Fruit fly (Drosophila melanogaster) whole organism, prepupa: Measurements from ENCODE around the gene CG4101.

Source experiments
- Blimp-1 ChIP-seq: fragments of 200-800 bp; sonication (Bioruptor generic); optimal IDR thresholded peaks from 3 replicates; lab custom pipeline; 2017; ENCODE audit warnings: missing biosample characterization, missing genetic modification characterization, mild to moderate bottlenecking, moderate library complexity, missing genetic modification reagents
- CG10631 ChIP-seq: fragments of 200-800 bp; sonication (Bioruptor generic); optimal IDR thresholded peaks from 2 replicates; lab custom pipeline; 2016; ENCODE audit warnings: missing biosample characterization, missing genetic modification characterization
- CG10669 ChIP-seq: fragments of 200-800 bp; sonication (Bioruptor generic); optimal IDR thresholded peaks from 3 replicates; lab custom pipeline; 2018; ENCODE audit warnings: missing biosample characterization, mild to moderate bottlenecking, missing genetic modification characterization, moderate library complexity
- CG11294 ChIP-seq: fragments of 200-800 bp; sonication (Bioruptor generic); IDR thresholded peaks from 2 replicates; pipeline ENCODE4 v1.3.6; 2022; ENCODE audit warnings: missing biosample characterization, missing genetic modification characterization
- CG11762 ChIP-seq: fragments of 200-800 bp; sonication (Bioruptor generic); optimal IDR thresholded peaks from 3 replicates; lab custom pipeline; 2016; ENCODE audit warnings: missing biosample characterization, missing genetic modification characterization; ENCODE audit not compliant: insufficient read depth
- CG15336 ChIP-seq: fragments of 200-800 bp; sonication (Bioruptor generic); IDR thresholded peaks from 2 replicates; pipeline ENCODE4 v1.3.6; 2022; ENCODE audit warnings: missing biosample characterization, missing genetic modification characterization
- CG16779 ChIP-seq: fragments of 200-800 bp; sonication (Bioruptor generic); optimal IDR thresholded peaks from 3 replicates; lab custom pipeline; 2017; ENCODE audit warnings: missing biosample characterization, mild to moderate bottlenecking, missing genetic modification characterization
- CG3032 ChIP-seq: fragments of 200-800 bp; optimal IDR thresholded peaks from 2 replicates; lab custom pipeline; 2019; ENCODE audit warnings: missing biosample characterization, mild to moderate bottlenecking, missing genetic modification characterization, moderate library complexity
- CG31627 ChIP-seq: fragments of 200-800 bp; sonication (Bioruptor generic); optimal IDR thresholded peaks from 3 replicates; lab custom pipeline; 2016; ENCODE audit warnings: missing biosample characterization, missing genetic modification characterization
- CG32006 ChIP-seq: fragments of 200-800 bp; sonication (Bioruptor generic); optimal IDR thresholded peaks from 3 replicates; lab custom pipeline; 2017; ENCODE audit warnings: missing biosample characterization, mild to moderate bottlenecking, missing genetic modification characterization
- CG34406 ChIP-seq: fragments of 200-800 bp; sonication (Bioruptor generic); optimal IDR thresholded peaks from 3 replicates; lab custom pipeline; 2016; ENCODE audit warnings: missing biosample characterization, missing genetic modification characterization
- CG4318 ChIP-seq: fragments of 200-800 bp; sonication (Bioruptor generic); optimal IDR thresholded peaks from 3 replicates; lab custom pipeline; 2017; ENCODE audit warnings: missing biosample characterization, mild to moderate bottlenecking, missing genetic modification characterization
- CG6163 ChIP-seq: fragments of 200-800 bp; sonication (Bioruptor generic); IDR thresholded peaks from 3 replicates; pipeline ENCODE4 v1.3.6; 2022; ENCODE audit warnings: missing biosample characterization, missing genetic modification characterization
- CG6276 ChIP-seq: fragments of 200-800 bp; sonication (Bioruptor generic); optimal IDR thresholded peaks from 2 replicates; lab custom pipeline; 2017; ENCODE audit warnings: missing biosample characterization, mild to moderate bottlenecking, missing genetic modification characterization
- CG6792 ChIP-seq: fragments of 200-800 bp; sonication (Bioruptor generic); optimal IDR thresholded peaks from 3 replicates; lab custom pipeline; 2016; ENCODE audit warnings: missing biosample characterization, missing genetic modification characterization
- CG6808 ChIP-seq: fragments of 200-800 bp; sonication (Bioruptor generic); optimal IDR thresholded peaks from 3 replicates; lab custom pipeline; 2017; ENCODE audit warnings: missing biosample characterization, missing genetic modification characterization, mild to moderate bottlenecking, moderate library complexity, missing genetic modification reagents
- CG6854 ChIP-seq: fragments of 200-800 bp; sonication (Bioruptor generic); optimal IDR thresholded peaks from 2 replicates; lab custom pipeline; 2017; ENCODE audit warnings: missing biosample characterization, mild to moderate bottlenecking, missing genetic modification characterization
- CG7368 ChIP-seq: fragments of 200-800 bp; sonication (Bioruptor generic); optimal IDR thresholded peaks from 3 replicates; lab custom pipeline; 2016; ENCODE audit warnings: missing biosample characterization, missing genetic modification characterization
- CG8119 ChIP-seq: fragments of 200-800 bp; sonication (Bioruptor generic); IDR thresholded peaks from 3 replicates; pipeline ENCODE4 v1.3.6; 2022; ENCODE audit warnings: missing biosample characterization, missing genetic modification characterization
- CG8632 ChIP-seq: fragments of 200-800 bp; sonication (Bioruptor generic); optimal IDR thresholded peaks from 3 replicates; lab custom pipeline; 2016; ENCODE audit warnings: missing biosample characterization, missing genetic modification characterization
- Eip75B ChIP-seq: fragments of 200-800 bp; sonication (Bioruptor generic); optimal IDR thresholded peaks from 3 replicates; lab custom pipeline; 2016; ENCODE audit warnings: missing biosample characterization, missing genetic modification characterization
- Eip93F ChIP-seq: fragments of 200-800 bp; sonication (Bioruptor generic); optimal IDR thresholded peaks from 2 replicates; lab custom pipeline; 2016; ENCODE audit warnings: missing biosample characterization, mild to moderate bottlenecking, missing genetic modification characterization
- Ets21C ChIP-seq: fragments of 200-800 bp; sonication (Bioruptor generic); optimal IDR thresholded peaks from 3 replicates; lab custom pipeline; 2016; ENCODE audit warnings: missing biosample characterization, missing genetic modification characterization
- Ets96B ChIP-seq: fragments of 200-800 bp; optimal IDR thresholded peaks from 2 replicates; lab custom pipeline; 2019; ENCODE audit warnings: missing biosample characterization, mild to moderate bottlenecking, missing genetic modification characterization, moderate library complexity
- Hr38 ChIP-seq: sonication (Bioruptor generic); optimal IDR thresholded peaks from 2 replicates; lab custom pipeline; 2016; ENCODE audit warnings: missing biosample characterization, missing genetic modification characterization
- Hr39 ChIP-seq: fragments of 200-800 bp; sonication (Bioruptor generic); optimal IDR thresholded peaks from 2 replicates; lab custom pipeline; 2016; ENCODE audit warnings: missing biosample characterization, missing genetic modification characterization
- Hr4 ChIP-seq: fragments of 200-800 bp; sonication (Bioruptor generic); optimal IDR thresholded peaks from 3 replicates; lab custom pipeline; 2016; ENCODE audit warnings: missing biosample characterization, missing genetic modification characterization
- Lpt ChIP-seq: fragments of 200-800 bp; sonication (Bioruptor generic); optimal IDR thresholded peaks from 3 replicates; lab custom pipeline; 2016; ENCODE audit warnings: missing biosample characterization, missing genetic modification characterization
- Met ChIP-seq: fragments of 200-800 bp; sonication (Bioruptor generic); optimal IDR thresholded peaks from 3 replicates; lab custom pipeline; 2016; ENCODE audit warnings: missing biosample characterization, missing genetic modification characterization
- OdsH ChIP-seq: fragments of 200-800 bp; sonication (Bioruptor generic); optimal IDR thresholded peaks from 3 replicates; lab custom pipeline; 2016; ENCODE audit warnings: missing biosample characterization, missing genetic modification characterization
- Smox ChIP-seq: fragments of 200-800 bp; sonication (Bioruptor generic); optimal IDR thresholded peaks from 3 replicates; lab custom pipeline; 2016; ENCODE audit warnings: missing biosample characterization, missing genetic modification characterization
- Sox14 ChIP-seq: fragments of 200-800 bp; sonication (Bioruptor generic); optimal IDR thresholded peaks from 3 replicates; lab custom pipeline; 2016; ENCODE audit warnings: missing biosample characterization, missing genetic modification characterization
- Sox15 ChIP-seq: fragments of 200-800 bp; sonication (Bioruptor generic); optimal IDR thresholded peaks from 3 replicates; lab custom pipeline; 2016; ENCODE audit warnings: missing biosample characterization, missing genetic modification characterization
- achi ChIP-seq: fragments of 200-800 bp; sonication (Bioruptor generic); optimal IDR thresholded peaks from 3 replicates; lab custom pipeline; 2016; ENCODE audit warnings: missing biosample characterization, missing genetic modification characterization
- acj6 ChIP-seq: fragments of 200-800 bp; sonication (Bioruptor generic); optimal IDR thresholded peaks from 3 replicates; lab custom pipeline; 2016; ENCODE audit warnings: missing biosample characterization, missing genetic modification characterization
- dac ChIP-seq: fragments of 200-800 bp; sonication (Bioruptor generic); optimal IDR thresholded peaks from 2 replicates; lab custom pipeline; 2017; ENCODE audit warnings: missing biosample characterization, mild to moderate bottlenecking, missing genetic modification characterization
- dsx ChIP-seq: fragments of 200-800 bp; optimal IDR thresholded peaks from 3 replicates; lab custom pipeline; 2019; ENCODE audit warnings: missing biosample characterization, mild to moderate bottlenecking, missing genetic modification characterization, moderate library complexity; ENCODE audit not compliant: poor library complexity, severe bottlenecking
- eg ChIP-seq: fragments of 200-800 bp; sonication (Bioruptor generic); IDR thresholded peaks from 3 replicates; pipeline ENCODE4 v1.3.6; 2022; ENCODE audit warnings: missing biosample characterization, missing genetic modification characterization
- fd85E ChIP-seq: fragments of 200-800 bp; sonication (Bioruptor generic); optimal IDR thresholded peaks from 3 replicates; lab custom pipeline; 2016; ENCODE audit warnings: missing biosample characterization, missing genetic modification characterization
- fkh ChIP-seq: fragments of 200-800 bp; sonication (Bioruptor generic); optimal IDR thresholded peaks from 3 replicates; lab custom pipeline; 2017; ENCODE audit warnings: missing biosample characterization, mild to moderate bottlenecking, missing genetic modification characterization, moderate library complexity
- lz ChIP-seq: fragments of 200-800 bp; sonication (Bioruptor generic); optimal IDR thresholded peaks from 3 replicates; lab custom pipeline; 2016; ENCODE audit warnings: missing biosample characterization, missing genetic modification characterization
- spab ChIP-seq: fragments of 200-800 bp; sonication (Bioruptor generic); optimal IDR thresholded peaks from 2 replicates; lab custom pipeline; 2017; ENCODE audit warnings: missing biosample characterization, mild to moderate bottlenecking, missing genetic modification characterization, missing genetic modification reagents
- ss ChIP-seq, 2 experiments: fragments of 200-800 bp; sonication (Bioruptor generic); optimal IDR thresholded peaks; 2 replicates in 1 of 2; 3 replicates in 1 of 2; lab custom pipeline; 2017 to 2018; ENCODE audit warnings: mild to moderate bottlenecking in 2 of 2, missing biosample characterization in 2 of 2, missing genetic modification characterization in 2 of 2, moderate library complexity in 1 of 2
- svp ChIP-seq: fragments of 200-800 bp; sonication (Bioruptor generic); peaks from one replicate; lab custom pipeline; 2016; ENCODE audit warnings: missing biosample characterization, missing genetic modification characterization
- vri ChIP-seq: fragments of 200-800 bp; sonication (Bioruptor generic); optimal IDR thresholded peaks from 3 replicates; lab custom pipeline; 2016; ENCODE audit warnings: missing biosample characterization, mild to moderate bottlenecking, missing genetic modification characterization

Gene CG4101

DNA sequence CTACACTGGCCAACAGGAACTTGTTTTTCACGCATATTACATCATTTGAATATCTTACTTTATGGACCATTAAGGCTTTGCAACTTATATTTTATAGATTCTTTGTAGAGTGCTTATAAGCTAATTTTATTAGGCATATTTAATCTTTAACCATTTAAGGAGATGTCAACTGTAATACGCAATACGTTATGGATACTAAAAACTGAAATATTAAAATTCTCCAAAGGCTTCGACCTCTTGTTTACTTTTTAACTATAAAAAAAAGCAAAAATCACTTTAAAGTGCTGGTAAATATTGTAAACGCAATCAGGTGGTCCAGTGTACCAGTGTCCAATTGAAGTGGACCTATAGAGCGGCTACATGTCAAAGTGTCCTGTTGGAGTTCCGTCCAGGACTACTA is 44.7 kb downstream of the CG4101 start (continued):
- peak; percentile 21 for TF ChIP-seq Ets96B (tag; lab: Kevin White, UChicago)
- TF ChIP-seq CG6276 = peak; percentile 70
- peak; percentile 39 for TF ChIP-seq OdsH (GFP tag; lab: Kevin White, UChicago)
- TF ChIP-seq Hr38 = no peak
- no peak for TF ChIP-seq Eip93F
- no peak for TF ChIP-seq CG6163 (GFP tag; lab: Robert Waterston, UW)
- TF ChIP-seq CG8632 (GFP tag; lab: Kevin White, UChicago) = no peak
- no peak for TF ChIP-seq CG11762 (GFP tag; lab: Kevin White, UChicago)
- no peak for TF ChIP-seq fd85E (GFP tag; lab: Kevin White, UChicago)
- peak; percentile 57 for TF ChIP-seq Met (GFP tag; lab: Kevin White, UChicago)
- TF ChIP-seq CG31627 (GFP tag; lab: Kevin White, UChicago) = peak; percentile 12
- no peak for TF ChIP-seq CG11294 (GFP tag; lab: Robert Waterston, UW)
- peak; percentile 75 for TF ChIP-seq svp (GFP tag; lab: Kevin White, UChicago)
- TF ChIP-seq Ets21C (GFP tag; lab: Kevin White, UChicago) = no peak
- TF ChIP-seq CG6792 (GFP tag; lab: Kevin White, UChicago) = no peak
- TF ChIP-seq dac (GFP tag; lab: Kevin White, UChicago) = peak; percentile 19
- TF ChIP-seq CG15336 (GFP tag; lab: Robert Waterston, UW) = peak; percentile 62
- no peak for TF ChIP-seq CG6808
- peak; percentile 74 for TF ChIP-seq CG32006 (GFP tag; lab: Kevin White, UChicago)
- peak; percentile 26 for TF ChIP-seq Smox (GFP tag; lab: Kevin White, UChicago)
- TF ChIP-seq Blimp-1 = no peak
- peak; percentile 29 for TF ChIP-seq lz
- TF ChIP-seq Sox15 (GFP tag; lab: Kevin White, UChicago) = no peak
- TF ChIP-seq vri = peak; percentile 49
- TF ChIP-seq spab = peak; percentile 34
- TF ChIP-seq acj6 (GFP tag; lab: Kevin White, UChicago) = peak; percentile 23
- peak; percentile 23 for TF ChIP-seq Eip75B (GFP tag; lab: Kevin White, UChicago)
- no peak for TF ChIP-seq CG4318 (GFP tag; lab: Kevin White, UChicago)
- peak; percentile 40 for TF ChIP-seq achi (GFP tag; lab: Kevin White, UChicago)
- TF ChIP-seq CG7368 = no peak
- peak; percentile 27 for TF ChIP-seq Lpt
- TF ChIP-seq CG8119 (GFP tag; lab: Robert Waterston, UW) = peak; percentile 61
- TF ChIP-seq eg = 0 out of 3 replicates have a peak, but pooled peaks have one; percentile 42
- no peak for TF ChIP-seq CG6854 (GFP tag; lab: Kevin White, UChicago)
- TF ChIP-seq Sox14 (GFP tag; lab: Kevin White, UChicago) = peak; percentile 24
- TF ChIP-seq dsx (GFP tag; lab: Kevin White, UChicago) = no peak

DNA sequence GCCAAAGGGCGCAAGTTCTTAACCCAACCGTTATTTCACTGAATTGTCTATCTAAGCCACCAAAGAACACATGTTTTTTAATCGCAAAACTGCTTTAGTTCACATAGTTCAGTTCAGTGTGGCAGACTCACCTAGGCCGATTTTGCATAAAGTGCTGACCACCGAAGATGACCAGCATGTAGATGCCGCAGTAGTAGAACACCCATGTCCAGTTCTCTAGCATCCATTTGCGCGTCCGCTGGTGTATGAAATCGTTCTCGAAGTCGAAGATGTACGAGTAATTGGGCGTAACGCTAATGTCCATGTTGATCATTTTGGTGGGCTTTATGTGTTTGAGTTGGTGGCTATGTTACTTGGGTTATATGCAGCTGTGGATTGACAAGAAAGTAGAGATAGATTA is 46.8 kb downstream of the CG4101 start:
- TF ChIP-seq Ets21C (GFP tag; lab: Kevin White, UChicago) = no peak
- TF ChIP-seq lz = no peak
- no peak for TF ChIP-seq Ets96B (tag; lab: Kevin White, UChicago)

DNA sequence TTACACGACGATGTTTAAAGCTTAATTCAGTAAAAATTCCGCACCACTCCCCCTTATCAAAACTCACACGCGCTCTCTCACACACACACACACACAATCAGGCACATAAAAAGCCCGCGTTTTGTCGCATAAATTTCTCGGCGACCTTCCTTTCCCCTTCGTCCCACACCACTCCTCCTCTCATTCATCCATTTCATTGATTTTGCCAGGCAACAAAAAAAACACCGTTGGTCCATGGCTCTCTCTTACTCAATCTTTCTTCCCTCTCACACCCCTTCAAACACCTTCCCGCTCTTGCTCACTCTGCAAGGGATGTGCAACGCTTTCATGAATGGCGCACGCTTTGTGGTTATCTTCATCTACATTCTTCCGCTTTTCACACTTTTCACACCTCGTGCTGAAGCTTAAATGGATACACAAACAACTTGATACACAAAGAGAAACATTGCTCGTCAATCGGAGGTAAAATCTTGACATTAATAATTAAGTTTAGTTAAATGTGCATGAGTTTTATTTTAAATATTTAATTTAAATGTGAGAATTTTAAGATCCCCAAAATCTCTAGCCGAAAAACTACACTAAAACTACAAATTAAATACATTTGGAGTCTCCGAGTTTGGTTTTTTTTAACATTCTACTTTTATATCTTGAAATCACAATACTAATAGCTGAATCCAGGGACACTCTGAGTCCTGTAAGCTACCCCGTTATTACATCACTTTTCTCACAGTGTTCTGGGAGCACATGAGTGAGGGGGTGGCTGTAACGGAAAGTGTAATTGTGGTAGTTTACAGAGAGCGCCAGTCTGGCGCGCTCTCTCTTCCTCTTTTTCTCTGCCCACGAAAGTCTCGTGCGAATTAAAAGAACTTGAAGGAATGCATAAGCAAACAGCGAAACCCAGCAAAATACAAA is 47.9 kb downstream of the CG4101 start:
- TF ChIP-seq Lpt = peak; percentile 97
- peak; percentile 91 for TF ChIP-seq CG11294 (GFP tag; lab: Robert Waterston, UW)
- TF ChIP-seq dsx (GFP tag; lab: Kevin White, UChicago) = peak; percentile 90
- peak; percentile 95 for TF ChIP-seq eg
- TF ChIP-seq fkh (GFP tag; lab: Kevin White, UChicago) = peak; percentile 91
- peak; percentile 96 for TF ChIP-seq dac (GFP tag; lab: Kevin White, UChicago)
- TF ChIP-seq CG8119 (GFP tag; lab: Robert Waterston, UW) = peak; percentile 98
- peak; percentile 97 for TF ChIP-seq Hr4 (GFP tag; lab: Kevin White, UChicago)
- TF ChIP-seq Eip93F = peak; percentile 89
- peak; percentile 98 for TF ChIP-seq spab
- peak; percentile 93 for TF ChIP-seq Hr39 (GFP tag; lab: Kevin White, UChicago)
- TF ChIP-seq CG10669 (GFP tag; lab: Kevin White, UChicago) = peak; percentile 98
- TF ChIP-seq CG6792 (GFP tag; lab: Kevin White, UChicago) = peak; percentile 96
- peak; percentile 97 for TF ChIP-seq CG10631 (GFP tag; lab: Kevin White, UChicago)
- TF ChIP-seq CG6276 = peak; percentile 98
- TF ChIP-seq ss (GFP tag; optimal IDR thresholded peaks at IDR 0.05; lab: Kevin White, UChicago) = peak; percentile 90 to 96
- peak; percentile 96 for TF ChIP-seq CG3032 (tag; lab: Kevin White, UChicago)
- peak; percentile 93 for TF ChIP-seq CG6163 (GFP tag; lab: Robert Waterston, UW)
- peak; percentile 95 for TF ChIP-seq lz
- TF ChIP-seq CG34406 (GFP tag; lab: Kevin White, UChicago) = peak; percentile 97
- peak; percentile 96 for TF ChIP-seq CG6808
- TF ChIP-seq CG16779 = peak; percentile 95
